Worm (Caenorhabditis elegans) whole organism, midembryonic: ENCODE data around the gene dpy-10.

Experiments used
- T22C8.4 ChIP-seq: fragments of 200-800 bp; sonication (Bioruptor generic); IDR thresholded peaks from 2 replicates; pipeline ENCODE4 v1.3.6; 2022; ENCODE audit warnings: missing genetic modification characterization, missing compliant biosample characterization
- cog-1 ChIP-seq: sonication (generic microtip); optimal IDR thresholded peaks from 2 replicates; lab custom pipeline; 2016; ENCODE audit warnings: missing genetic modification characterization, missing compliant biosample characterization
- flt-1 ChIP-seq: fragments of 200-800 bp; sonication (Bioruptor generic); IDR thresholded peaks from 2 replicates; pipeline ENCODE4 v1.3.6; 2022; ENCODE audit warnings: missing genetic modification characterization, missing compliant biosample characterization
- klf-2 ChIP-seq: fragments of 200-800 bp; sonication (Bioruptor generic); conservative IDR thresholded peaks from 2 replicates; pipeline ENCODE4 v1.3.6; 2022; ENCODE audit warnings: missing genetic modification reagents, missing genetic modification characterization, missing compliant biosample characterization
- med-1 ChIP-seq: sonication (generic microtip); optimal IDR thresholded peaks from 2 replicates; lab custom pipeline; 2017; ENCODE audit warnings: missing genetic modification characterization, mild to moderate bottlenecking, missing compliant biosample characterization, antibody characterized with exemption, missing genetic modification reagents; ENCODE audit not compliant: insufficient read depth
- ref-1 ChIP-seq: fragments of 200-800 bp; sonication (Bioruptor generic); conservative IDR thresholded peaks from 2 replicates; pipeline ENCODE4 v1.3.6; 2022; ENCODE audit warnings: missing genetic modification reagents, missing genetic modification characterization, missing compliant biosample characterization
- tab-1 ChIP-seq: fragments of 200-800 bp; sonication (Bioruptor generic); IDR thresholded peaks from 2 replicates; pipeline ENCODE4 v1.3.6; 2022; ENCODE audit warnings: missing genetic modification characterization, missing compliant biosample characterization
- ztf-23 ChIP-seq: fragments of 200-800 bp; sonication (Bioruptor generic); IDR thresholded peaks from 2 replicates; pipeline ENCODE4 v1.3.6; 2022; ENCODE audit warnings: missing genetic modification reagents, missing genetic modification characterization, missing compliant biosample characterization
- ztf-29 ChIP-seq: fragments of 200-800 bp; sonication (Bioruptor generic); IDR thresholded peaks from 2 replicates; pipeline ENCODE4 v1.3.6; 2022; ENCODE audit warnings: missing genetic modification reagents, missing genetic modification characterization, missing compliant biosample characterization

The dpy-10 gene

DNA sequence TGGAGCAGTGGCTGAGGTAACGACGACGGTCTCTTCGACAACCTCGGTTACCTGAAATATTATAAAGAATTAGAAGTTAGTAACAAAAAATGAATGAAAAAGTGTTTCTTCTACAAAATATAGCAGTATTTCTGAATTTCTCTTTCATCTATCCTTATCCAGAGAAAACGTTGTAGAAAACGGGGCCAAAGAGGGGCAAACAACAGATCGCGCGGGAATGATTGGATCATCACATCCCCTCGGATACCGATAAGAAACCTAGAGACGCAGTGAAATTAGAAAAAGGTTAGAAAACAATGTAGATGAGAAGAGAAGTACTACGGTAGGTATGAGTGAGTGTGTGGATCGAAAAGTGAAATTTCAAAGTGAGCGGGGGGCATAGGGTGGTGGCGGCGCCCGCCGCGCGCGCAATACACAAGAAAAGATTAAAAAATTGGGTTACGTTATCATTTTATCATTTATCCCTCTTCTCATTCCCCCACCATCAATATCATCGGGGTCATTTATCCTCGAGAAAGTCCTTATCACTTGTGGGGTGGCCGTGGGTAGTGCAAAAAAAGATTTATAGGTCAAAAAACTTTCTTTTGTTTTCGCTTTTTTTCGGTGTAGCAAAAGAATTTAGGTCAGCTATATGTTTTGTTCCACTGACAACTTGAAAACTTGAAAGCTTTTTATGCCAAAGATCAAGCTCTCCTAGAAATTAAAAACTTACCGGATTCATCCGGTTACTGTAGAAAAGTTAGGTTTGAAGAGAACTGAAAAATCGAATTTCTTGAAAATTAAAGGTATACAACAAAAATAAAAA, at the start of gene dpy-10, which contains the start of gene T14B4.19:
dpy-10 (minus strand) TSS at position 51 of the 805 bp plus-strand sequence.
T14B4.19 (minus strand) TSS at position 755 of the 805 bp plus-strand sequence.
- no peak for TF ChIP-seq ztf-23 (GFP tag; lab: Robert Waterston, UW)
- no peak for TF ChIP-seq med-1 (GFP tag; lab: Kevin White, UChicago)
- TF ChIP-seq flt-1 (GFP tag; lab: Robert Waterston, UW) = no peak
- no peak for TF ChIP-seq ztf-29 (GFP tag; lab: Robert Waterston, UW)
- TF ChIP-seq tab-1 (GFP tag; lab: Robert Waterston, UW) = no peak
- no peak for TF ChIP-seq ref-1 (GFP tag; lab: Robert Waterston, UW)
- no peak for TF ChIP-seq klf-2 (GFP tag; lab: Robert Waterston, UW)
- TF ChIP-seq T22C8.4 (GFP tag; lab: Robert Waterston, UW) = no peak
- no peak for TF ChIP-seq cog-1 (tag; lab: Kevin White, UChicago)

DNA sequence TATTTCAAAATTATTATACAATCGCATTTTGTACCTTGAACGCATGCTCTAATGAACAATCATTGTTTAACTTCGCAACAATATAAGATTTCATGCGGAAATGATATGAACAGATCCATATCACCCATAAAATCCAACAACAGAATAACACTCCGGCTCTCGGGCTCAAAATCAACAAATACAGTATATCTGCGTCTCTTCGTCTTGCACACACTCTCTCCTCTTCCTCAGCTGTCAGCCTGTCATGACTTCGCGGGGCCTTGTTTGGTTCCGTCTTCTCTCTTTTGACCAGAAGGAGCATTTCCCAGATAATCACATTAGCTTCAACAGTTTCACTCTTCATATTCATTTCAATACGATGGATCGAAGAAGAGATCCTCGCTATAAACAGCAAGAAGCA, 44.2 kb upstream of the dpy-10 start, which contains the start of gene F41G3.3:
F41G3.3 (plus strand) TSS at position 301 of the 400 bp plus-strand sequence.
- TF ChIP-seq med-1 (GFP tag; lab: Kevin White, UChicago) (no peak), tab-1 (GFP tag; lab: Robert Waterston, UW) (no peak), ztf-23 (GFP tag; lab: Robert Waterston, UW) (no peak), klf-2 (GFP tag; lab: Robert Waterston, UW) (no peak), cog-1 (tag; lab: Kevin White, UChicago) (no peak), ztf-29 (GFP tag; lab: Robert Waterston, UW) (no peak), ref-1 (GFP tag; lab: Robert Waterston, UW) (no peak), T22C8.4 (GFP tag; lab: Robert Waterston, UW) (no peak), flt-1 (GFP tag; lab: Robert Waterston, UW) (no peak)

DNA sequence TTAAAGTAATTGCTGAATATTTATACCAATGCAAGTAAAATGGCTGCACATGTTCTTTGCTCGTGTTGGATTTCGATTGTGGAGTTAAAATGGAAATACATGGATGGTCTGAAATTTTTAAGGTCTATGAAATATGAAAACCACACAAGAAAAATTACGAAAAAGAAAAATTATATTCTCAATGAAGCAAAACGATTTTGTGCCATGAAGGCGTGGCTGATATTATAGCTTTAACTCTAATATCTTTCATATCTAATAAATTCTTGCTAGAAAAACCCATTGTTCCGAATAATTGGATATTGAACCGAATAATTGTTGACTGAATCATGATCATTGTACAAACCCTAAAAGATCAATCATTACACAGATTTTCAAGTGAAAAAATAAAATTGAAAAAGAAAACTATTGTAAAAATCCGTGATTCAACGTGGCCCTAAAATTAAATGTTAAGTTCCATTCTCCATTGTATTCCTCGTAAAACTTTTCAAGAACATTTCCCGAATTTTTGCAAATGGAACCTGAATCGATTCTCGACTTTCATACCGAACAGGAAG, 42.7 kb upstream of the dpy-10 start, which contains the start of the genes srx-95 and fis-1:
srx-95 (minus strand) TSS at position 101 of the 554 bp plus-strand sequence.
fis-1 (plus strand) TSS at position 504 of the 554 bp plus-strand sequence.
- TF ChIP-seq med-1 (GFP tag; lab: Kevin White, UChicago) = no peak

DNA sequence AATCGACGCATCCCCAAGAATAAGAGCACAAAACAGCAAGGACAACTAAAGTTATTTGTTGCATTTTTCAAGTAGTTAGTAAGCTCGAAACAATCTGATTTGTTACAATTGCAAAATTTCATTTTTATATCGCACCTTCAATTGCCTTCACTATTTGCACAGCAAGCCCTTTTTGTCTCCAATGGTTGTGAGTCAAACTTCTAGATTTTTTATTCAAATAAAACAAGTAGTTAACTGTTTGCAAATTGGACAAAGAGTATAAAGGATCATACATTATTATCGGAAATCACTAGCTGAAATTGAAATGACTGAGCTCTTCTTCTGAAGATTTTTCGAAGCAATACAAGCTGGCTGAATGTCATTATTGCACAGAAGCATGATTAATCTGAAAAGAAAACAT, 40.8 kb upstream of the dpy-10 start, which contains the start of gene F41G3.21:
F41G3.21 (minus strand) TSS at position 101 of the 400 bp plus-strand sequence.
- TF ChIP-seq med-1 (GFP tag; lab: Kevin White, UChicago) = no peak
- TF ChIP-seq ref-1 (GFP tag; lab: Robert Waterston, UW) = no peak
- TF ChIP-seq T22C8.4 (GFP tag; lab: Robert Waterston, UW) = no peak
- TF ChIP-seq cog-1 (tag; lab: Kevin White, UChicago) = no peak
- TF ChIP-seq tab-1 (GFP tag; lab: Robert Waterston, UW) = no peak
- no peak for TF ChIP-seq klf-2 (GFP tag; lab: Robert Waterston, UW)
- TF ChIP-seq ztf-29 (GFP tag; lab: Robert Waterston, UW) = no peak
- TF ChIP-seq flt-1 (GFP tag; lab: Robert Waterston, UW) = no peak
- no peak for TF ChIP-seq ztf-23 (GFP tag; lab: Robert Waterston, UW)

DNA sequence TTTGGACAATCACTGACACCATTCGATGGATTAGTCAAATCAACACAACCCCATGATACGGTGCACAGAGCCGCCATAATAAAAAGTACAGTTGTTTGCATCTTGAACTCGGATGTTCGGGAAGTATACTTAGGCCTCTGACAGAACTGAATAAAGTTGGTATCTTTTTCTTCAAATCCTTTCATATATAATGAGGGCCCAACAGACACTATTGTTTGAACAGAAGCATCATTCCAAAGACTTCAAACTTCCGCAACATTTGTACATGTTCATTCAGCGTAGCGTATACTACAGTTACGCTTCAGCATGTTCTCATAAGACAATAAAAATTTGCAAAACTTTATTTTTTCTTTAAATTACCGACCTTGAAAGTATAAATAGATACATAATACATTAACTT, 40.0 kb upstream of the dpy-10 start, which contains the start of gene F41G3.19:
F41G3.19 (minus strand) TSS at position 101 of the 400 bp plus-strand sequence.
- TF ChIP-seq med-1 (GFP tag; lab: Kevin White, UChicago) (no peak), ztf-29 (GFP tag; lab: Robert Waterston, UW) (no peak), ref-1 (GFP tag; lab: Robert Waterston, UW) (no peak), tab-1 (GFP tag; lab: Robert Waterston, UW) (no peak), T22C8.4 (GFP tag; lab: Robert Waterston, UW) (no peak), flt-1 (GFP tag; lab: Robert Waterston, UW) (no peak), klf-2 (GFP tag; lab: Robert Waterston, UW) (no peak), cog-1 (tag; lab: Kevin White, UChicago) (no peak), ztf-23 (GFP tag; lab: Robert Waterston, UW) (no peak)

DNA sequence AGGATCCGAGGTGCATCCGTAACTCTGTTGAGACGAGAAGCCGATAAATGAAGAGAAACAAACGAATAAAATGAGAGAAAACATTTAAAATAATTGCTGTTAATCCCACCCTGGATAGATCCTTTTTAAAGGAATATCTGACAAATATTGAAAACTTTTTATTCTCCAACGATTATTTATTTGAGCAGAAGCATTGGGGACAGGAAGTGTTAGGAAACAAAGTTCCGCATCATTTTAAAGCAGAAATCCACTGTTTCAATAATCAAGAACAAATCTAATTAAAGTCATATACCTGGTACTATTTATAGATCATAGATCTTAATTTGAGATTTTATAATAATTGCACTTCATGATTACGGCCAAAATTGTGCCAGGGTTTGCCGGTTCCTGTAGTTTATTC, 38.9 kb upstream of the dpy-10 start, which contains the start of gene F41G3.20:
F41G3.20 (minus strand) TSS at position 101 of the 400 bp plus-strand sequence.
- TF ChIP-seq cog-1 (tag; lab: Kevin White, UChicago) (no peak), med-1 (GFP tag; lab: Kevin White, UChicago) (no peak), tab-1 (GFP tag; lab: Robert Waterston, UW) (no peak), ztf-29 (GFP tag; lab: Robert Waterston, UW) (no peak), ref-1 (GFP tag; lab: Robert Waterston, UW) (no peak), T22C8.4 (GFP tag; lab: Robert Waterston, UW) (no peak), ztf-23 (GFP tag; lab: Robert Waterston, UW) (no peak), klf-2 (GFP tag; lab: Robert Waterston, UW) (no peak), flt-1 (GFP tag; lab: Robert Waterston, UW) (no peak)

DNA sequence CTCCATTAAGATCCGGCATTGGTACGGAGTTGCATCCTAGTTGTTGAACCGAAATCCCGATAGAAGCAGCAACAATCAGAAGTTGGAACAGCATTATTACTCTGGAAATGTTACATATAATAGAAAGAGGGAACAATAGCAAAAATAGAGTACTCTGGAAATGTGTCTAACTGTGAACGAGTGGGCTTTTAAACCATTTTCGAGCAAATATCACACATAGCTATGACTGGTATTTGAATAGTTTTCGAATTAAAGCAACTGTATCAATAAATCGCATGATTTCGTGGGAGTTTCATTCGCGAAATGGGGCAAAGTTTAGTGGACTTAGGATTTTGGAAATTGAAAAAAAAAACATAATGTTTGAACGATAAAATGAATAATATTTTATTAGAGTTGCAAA, 37.4 kb upstream of the dpy-10 start, which contains the start of gene F41G3.10:
F41G3.10 (minus strand) TSS at position 101 of the 400 bp plus-strand sequence.
- no peak for TF ChIP-seq med-1 (GFP tag; lab: Kevin White, UChicago)
- no peak for TF ChIP-seq ztf-29 (GFP tag; lab: Robert Waterston, UW)
- no peak for TF ChIP-seq T22C8.4 (GFP tag; lab: Robert Waterston, UW)
- no peak for TF ChIP-seq tab-1 (GFP tag; lab: Robert Waterston, UW)
- no peak for TF ChIP-seq flt-1 (GFP tag; lab: Robert Waterston, UW)
- TF ChIP-seq ztf-23 (GFP tag; lab: Robert Waterston, UW) = no peak
- TF ChIP-seq cog-1 (tag; lab: Kevin White, UChicago) = no peak
- no peak for TF ChIP-seq klf-2 (GFP tag; lab: Robert Waterston, UW)
- no peak for TF ChIP-seq ref-1 (GFP tag; lab: Robert Waterston, UW)

DNA sequence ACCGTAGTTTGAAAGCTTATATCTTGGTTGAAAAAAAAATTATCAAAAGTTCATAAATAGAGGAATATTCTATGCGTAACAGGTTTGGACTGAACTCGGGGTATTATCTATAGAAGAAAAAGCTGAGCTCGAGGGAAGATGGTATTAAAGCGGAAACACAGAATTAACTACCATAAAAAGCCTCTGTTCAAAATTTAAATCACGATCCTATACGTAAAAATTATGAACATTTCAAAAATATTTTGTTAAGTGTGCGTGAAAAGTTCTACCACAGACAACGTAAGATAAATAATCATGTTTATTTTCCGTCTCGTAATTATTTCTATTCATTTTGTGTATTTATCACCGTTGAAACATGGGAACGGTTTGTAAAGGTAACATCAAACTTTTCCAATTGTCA, 34.4 kb upstream of the dpy-10 start, which contains the start of gene F41G3.5:
F41G3.5 (plus strand) TSS at position 301 of the 400 bp plus-strand sequence.
- TF ChIP-seq flt-1 (GFP tag; lab: Robert Waterston, UW) = no peak
- no peak for TF ChIP-seq klf-2 (GFP tag; lab: Robert Waterston, UW)
- no peak for TF ChIP-seq ref-1 (GFP tag; lab: Robert Waterston, UW)
- TF ChIP-seq ztf-23 (GFP tag; lab: Robert Waterston, UW) = no peak
- TF ChIP-seq tab-1 (GFP tag; lab: Robert Waterston, UW) = no peak
- TF ChIP-seq ztf-29 (GFP tag; lab: Robert Waterston, UW) = no peak
- TF ChIP-seq cog-1 (tag; lab: Kevin White, UChicago) = no peak
- TF ChIP-seq T22C8.4 (GFP tag; lab: Robert Waterston, UW) = no peak
